Fruit fly (Drosophila melanogaster) whole organism, embryonic: ENCODE data around the gene Tom70.

Experiments used
- CG11560 ChIP-seq: fragments of 200-800 bp; sonication (Bioruptor generic); IDR thresholded peaks from 3 replicates; pipeline ENCODE4 v1.3.6; 2022; ENCODE audit warnings: missing biosample characterization, missing genetic modification characterization
- CG12391 ChIP-seq: fragments of 200-800 bp; sonication (Bioruptor generic); optimal IDR thresholded peaks from 3 replicates; lab custom pipeline; 2018; ENCODE audit warnings: missing biosample characterization, mild to moderate bottlenecking, missing genetic modification characterization, moderate library complexity
- CG13894 ChIP-seq: fragments of 200-800 bp; sonication (Bioruptor generic); optimal IDR thresholded peaks from 3 replicates; lab custom pipeline; 2018; ENCODE audit warnings: missing biosample characterization, mild to moderate bottlenecking, missing genetic modification characterization, moderate library complexity
- CG15514 ChIP-seq: fragments of 200-800 bp; sonication (Bioruptor generic); optimal IDR thresholded peaks from 3 replicates; lab custom pipeline; 2017; ENCODE audit warnings: missing biosample characterization, missing genetic modification characterization, mild to moderate bottlenecking, moderate library complexity, missing genetic modification reagents
- CG16863 ChIP-seq: fragments of 200-800 bp; sonication (Bioruptor generic); optimal IDR thresholded peaks from 3 replicates; lab custom pipeline; 2016; ENCODE audit warnings: missing biosample characterization, missing genetic modification characterization
- CG1792 ChIP-seq: fragments of 200-800 bp; sonication (Bioruptor generic); optimal IDR thresholded peaks from 2 replicates; lab custom pipeline; 2016; ENCODE audit warnings: missing biosample characterization, missing genetic modification characterization
- CG2129 ChIP-seq: fragments of 200-800 bp; sonication (Bioruptor generic); IDR thresholded peaks from 2 replicates; pipeline ENCODE4 v1.3.6; 2022; ENCODE audit warnings: missing biosample characterization, missing genetic modification characterization; ENCODE audit not compliant: partially characterized antibody
- CG2678 ChIP-seq: fragments of 200-800 bp; sonication (Bioruptor generic); optimal IDR thresholded peaks from 3 replicates; lab custom pipeline; 2019; ENCODE audit warnings: missing biosample characterization, mild to moderate bottlenecking, missing genetic modification characterization, moderate library complexity
- CG30431 ChIP-seq: fragments of 200-800 bp; sonication (Bioruptor generic); optimal IDR thresholded peaks from 2 replicates; lab custom pipeline; 2017; ENCODE audit warnings: missing biosample characterization, missing genetic modification characterization
- CG4820 ChIP-seq: fragments of 200-800 bp; sonication (Bioruptor generic); optimal IDR thresholded peaks from 3 replicates; lab custom pipeline; 2016; ENCODE audit warnings: missing biosample characterization, missing genetic modification characterization
- CG5180 ChIP-seq: fragments of 200-800 bp; sonication (Bioruptor generic); optimal IDR thresholded peaks from 3 replicates; lab custom pipeline; 2017; ENCODE audit warnings: missing biosample characterization, missing genetic modification characterization, mild to moderate bottlenecking, moderate library complexity, missing genetic modification reagents
- CG6254 ChIP-seq: fragments of 200-800 bp; sonication (Bioruptor generic); optimal IDR thresholded peaks from 3 replicates; lab custom pipeline; 2017; ENCODE audit warnings: mild to moderate bottlenecking, missing biosample characterization, missing genetic modification reagents, missing genetic modification characterization
- CG6791 ChIP-seq: fragments of 200-800 bp; sonication (Bioruptor generic); IDR thresholded peaks from 3 replicates; pipeline ENCODE4 v1.3.6; 2022; ENCODE audit warnings: missing biosample characterization, missing genetic modification characterization; ENCODE audit not compliant: partially characterized antibody
- CG6813 ChIP-seq: fragments of 200-800 bp; sonication (Bioruptor generic); optimal IDR thresholded peaks from 2 replicates; lab custom pipeline; 2017; ENCODE audit warnings: missing biosample characterization, missing genetic modification characterization, mild to moderate bottlenecking, moderate library complexity, missing genetic modification reagents
- CG7357 ChIP-seq: fragments of 200-800 bp; sonication (Bioruptor generic); IDR thresholded peaks from 3 replicates; pipeline ENCODE4 v1.3.6; 2022; ENCODE audit warnings: missing biosample characterization, missing genetic modification characterization
- CG8924 ChIP-seq: fragments of 200-800 bp; optimal IDR thresholded peaks from 3 replicates; lab custom pipeline; 2019; ENCODE audit warnings: missing biosample characterization, mild to moderate bottlenecking, missing genetic modification characterization, moderate library complexity
- CrebB ChIP-seq: fragments of 200-800 bp; sonication (Bioruptor generic); optimal IDR thresholded peaks from 3 replicates; lab custom pipeline; 2018; ENCODE audit warnings: missing biosample characterization, mild to moderate bottlenecking, missing genetic modification characterization
- Dll ChIP-seq: fragments of 200-800 bp; sonication (Bioruptor generic); IDR thresholded peaks from 4 replicates; pipeline ENCODE4 v1.3.6; 2022; ENCODE audit warnings: missing biosample characterization, missing genetic modification characterization; ENCODE audit not compliant: partially characterized antibody
- Gug ChIP-seq: fragments of 200-800 bp; sonication (Bioruptor generic); IDR thresholded peaks from 4 replicates; pipeline ENCODE4 v1.3.6; 2022; ENCODE audit warnings: missing biosample characterization, missing genetic modification characterization
- Hr51 ChIP-seq, 2 experiments: fragments of 200-800 bp; sonication (Bioruptor generic); optimal IDR thresholded peaks; 2 replicates in 1 of 2; 3 replicates in 1 of 2; lab custom pipeline; 2016 to 2018; ENCODE audit warnings: missing biosample characterization in 2 of 2, missing genetic modification characterization in 2 of 2, mild to moderate bottlenecking in 1 of 2, moderate library complexity in 1 of 2
- Mrtf ChIP-seq: fragments of 200-800 bp; sonication (Bioruptor generic); IDR thresholded peaks from 3 replicates; pipeline ENCODE4 v1.3.6; 2022; ENCODE audit warnings: missing biosample characterization, missing genetic modification characterization
- Nf-YB ChIP-seq: fragments of 200-800 bp; sonication (Bioruptor generic); optimal IDR thresholded peaks from 3 replicates; lab custom pipeline; 2019; ENCODE audit warnings: missing biosample characterization, mild to moderate bottlenecking, missing genetic modification characterization, moderate library complexity
- Poxn ChIP-seq: fragments of 200-800 bp; sonication (Bioruptor generic); IDR thresholded peaks from 2 replicates; pipeline ENCODE4 v1.3.6; 2022; ENCODE audit warnings: missing biosample characterization, missing genetic modification characterization
- Sin3A ChIP-seq: fragments of >200 bp; optimal IDR thresholded peaks from 2 replicates; lab custom pipeline; 2018
- Six4 ChIP-seq: fragments of 200-800 bp; sonication (Bioruptor generic); optimal IDR thresholded peaks from 2 replicates; lab custom pipeline; 2016; ENCODE audit warnings: missing biosample characterization, missing genetic modification characterization
- Sox102F ChIP-seq: fragments of 200-800 bp; sonication (Bioruptor generic); optimal IDR thresholded peaks from 2 replicates; lab custom pipeline; 2018; ENCODE audit warnings: missing biosample characterization, mild to moderate bottlenecking, missing genetic modification characterization, moderate library complexity
- Spps ChIP-seq: fragments of 200-800 bp; sonication (Bioruptor generic); optimal IDR thresholded peaks from 2 replicates; lab custom pipeline; 2018; ENCODE audit warnings: missing biosample characterization, mild to moderate bottlenecking, missing genetic modification characterization
- TFAM ChIP-seq: fragments of 200-800 bp; sonication (Bioruptor generic); optimal IDR thresholded peaks from 2 replicates; lab custom pipeline; 2017; ENCODE audit warnings: missing biosample characterization, missing genetic modification characterization, inconsistent platforms
- al ChIP-seq: fragments of 200-800 bp; sonication (Bioruptor generic); IDR thresholded peaks from 2 replicates; pipeline ENCODE4 v1.3.6; 2022; ENCODE audit warnings: missing biosample characterization, missing genetic modification characterization
- aop ChIP-seq: fragments of 200-800 bp; sonication (Bioruptor generic); IDR thresholded peaks from 2 replicates; pipeline ENCODE4 v1.3.6; 2022; ENCODE audit warnings: missing biosample characterization, missing genetic modification characterization
- ase ChIP-seq: fragments of 200-800 bp; sonication (Bioruptor generic); IDR thresholded peaks from 3 replicates; pipeline ENCODE4 v1.3.6; 2022; ENCODE audit warnings: missing biosample characterization, missing genetic modification characterization
- bigmax ChIP-seq: fragments of 200-800 bp; sonication (Bioruptor generic); optimal IDR thresholded peaks from 2 replicates; lab custom pipeline; 2018; ENCODE audit warnings: missing biosample characterization, mild to moderate bottlenecking, missing genetic modification characterization
- br ChIP-seq: fragments of >200 bp; optimal IDR thresholded peaks from 2 replicates; lab custom pipeline; 2017
- chm ChIP-seq: fragments of 200-800 bp; sonication (Bioruptor generic); IDR thresholded peaks from 2 replicates; pipeline ENCODE4 v1.3.6; 2022; ENCODE audit warnings: missing biosample characterization, missing genetic modification characterization
- crc ChIP-seq: fragments of 200-800 bp; sonication (Bioruptor generic); optimal IDR thresholded peaks from 2 replicates; lab custom pipeline; 2016; ENCODE audit warnings: missing biosample characterization, missing genetic modification characterization
- crol ChIP-seq: fragments of 200-800 bp; sonication (Bioruptor generic); IDR thresholded peaks from 2 replicates; pipeline ENCODE4 v1.3.6; 2022; ENCODE audit warnings: missing biosample characterization, missing genetic modification characterization
- danr ChIP-seq: fragments of 200-800 bp; sonication (Bioruptor generic); IDR thresholded peaks from 2 replicates; pipeline ENCODE4 v1.3.6; 2022; ENCODE audit warnings: missing biosample characterization, missing genetic modification characterization
- disco-r ChIP-seq: fragments of 200-800 bp; sonication (Bioruptor generic); optimal IDR thresholded peaks from 2 replicates; lab custom pipeline; 2016; ENCODE audit warnings: missing biosample characterization, missing genetic modification characterization
- gem ChIP-seq: fragments of 200-800 bp; sonication (Bioruptor generic); optimal IDR thresholded peaks from 2 replicates; lab custom pipeline; 2019; ENCODE audit warnings: missing biosample characterization, mild to moderate bottlenecking, missing genetic modification characterization, moderate library complexity
- ham ChIP-seq: fragments of 200-800 bp; sonication (Bioruptor generic); IDR thresholded peaks from 2 replicates; pipeline ENCODE4 v1.3.6; 2022; ENCODE audit warnings: missing biosample characterization, missing genetic modification characterization
- lilli ChIP-seq: fragments of 200-800 bp; sonication (Bioruptor generic); optimal IDR thresholded peaks from 3 replicates; lab custom pipeline; 2016; ENCODE audit warnings: missing biosample characterization, missing genetic modification characterization
- luna ChIP-seq: fragments of 200-800 bp; sonication (Bioruptor generic); optimal IDR thresholded peaks from 2 replicates; lab custom pipeline; 2016; ENCODE audit warnings: missing biosample characterization, missing genetic modification characterization
- pfk ChIP-seq: fragments of 200-800 bp; sonication (Bioruptor generic); optimal IDR thresholded peaks from 2 replicates; lab custom pipeline; 2018; ENCODE audit warnings: missing biosample characterization, mild to moderate bottlenecking, missing genetic modification characterization, moderate library complexity
- pita ChIP-seq: fragments of 200-800 bp; sonication (Bioruptor generic); optimal IDR thresholded peaks from 2 replicates; lab custom pipeline; 2017; ENCODE audit warnings: missing biosample characterization, mild to moderate bottlenecking, missing genetic modification characterization
- ro ChIP-seq: fragments of 200-800 bp; sonication (Bioruptor generic); IDR thresholded peaks from 2 replicates; pipeline ENCODE4 v1.3.6; 2022; ENCODE audit warnings: missing biosample characterization, missing genetic modification characterization
- sd ChIP-seq: fragments of 200-800 bp; sonication (Bioruptor generic); optimal IDR thresholded peaks from 3 replicates; lab custom pipeline; 2018; ENCODE audit warnings: missing biosample characterization, mild to moderate bottlenecking, missing genetic modification characterization, moderate library complexity
- tll ChIP-seq, 2 experiments: fragments of 200-800 bp in 1 of 2; fragments of >200 bp in 1 of 2; sonication (Bioruptor generic) in 1 of 2; optimal IDR thresholded peaks; 2 replicates each; lab custom pipeline; 2017 to 2019; ENCODE audit warnings: missing biosample characterization in 2 of 2, missing genetic modification characterization in 2 of 2, mild to moderate bottlenecking in 1 of 2, moderate library complexity in 1 of 2
- toy ChIP-seq: fragments of 200-800 bp; sonication (Bioruptor generic); IDR thresholded peaks from 2 replicates; pipeline ENCODE4 v1.3.6; 2022; ENCODE audit warnings: missing biosample characterization, missing genetic modification characterization
- wdn ChIP-seq: fragments of 200-800 bp; sonication (Bioruptor generic); IDR thresholded peaks from 2 replicates; pipeline ENCODE4 v1.3.6; 2022; ENCODE audit warnings: missing biosample characterization, missing genetic modification characterization

The Tom70 gene

DNA sequence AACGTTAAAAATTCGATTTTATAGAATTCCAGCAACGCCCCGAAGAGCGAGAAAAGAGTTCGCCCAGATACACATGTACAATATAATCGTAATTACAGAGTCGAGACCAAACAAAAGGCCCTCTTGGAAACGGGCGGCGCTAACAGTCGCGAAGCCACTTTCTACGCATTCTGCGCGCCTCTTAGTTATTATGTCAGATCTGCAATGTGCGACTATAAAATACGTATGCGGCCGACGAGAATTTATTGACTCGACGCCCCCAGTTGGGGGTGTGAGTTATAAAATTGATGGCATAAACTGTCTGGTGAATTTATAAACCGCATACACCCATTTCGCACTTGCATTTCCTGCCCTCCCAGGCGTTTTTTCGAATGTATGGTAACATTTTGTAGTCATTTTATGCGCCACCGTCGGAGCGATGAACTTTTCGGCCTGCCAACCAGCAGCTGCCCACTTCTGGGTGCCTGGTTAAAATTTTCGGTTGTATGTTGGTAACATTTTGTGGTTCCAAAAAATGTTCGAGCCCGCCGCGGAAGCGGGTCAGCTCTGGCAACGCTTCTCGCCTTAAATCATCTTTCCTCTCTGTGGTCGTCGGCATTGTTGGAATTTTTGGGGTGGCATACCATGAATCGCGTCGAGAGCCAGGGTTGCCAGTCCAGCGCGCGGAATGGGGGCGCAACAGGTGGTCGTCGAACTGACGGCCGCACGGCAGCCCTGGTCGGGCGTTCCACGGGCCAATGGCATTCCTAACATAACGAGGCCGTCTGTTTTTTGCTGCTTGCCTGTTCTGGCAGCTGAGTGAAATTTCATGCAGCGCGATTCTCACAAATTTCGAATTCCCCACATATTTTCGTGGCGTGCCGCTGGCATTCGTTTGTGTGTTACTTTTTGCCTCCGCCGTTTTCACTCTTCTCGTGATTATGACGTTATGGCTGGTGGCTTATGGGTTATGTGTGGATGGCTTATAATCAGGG is 26.3 kb downstream of the Tom70 start (continued):
- peak; percentile 1 for TF ChIP-seq Sin3A (lab: Kevin White, UChicago)
- TF ChIP-seq chm (GFP tag; lab: Robert Waterston, UW), result no peak
- TF ChIP-seq sd, result peak; percentile 100
- TF ChIP-seq lilli (GFP tag; lab: Kevin White, UChicago), result peak; percentile 86
- TF ChIP-seq crc, result peak; percentile 17
- no peak for TF ChIP-seq br (lab: Kevin White, UChicago)
- no peak for TF ChIP-seq toy (GFP tag; lab: Robert Waterston, UW)
- TF ChIP-seq Poxn (GFP tag; lab: Robert Waterston, UW), result no peak
- no peak for TF ChIP-seq disco-r (GFP tag; lab: Kevin White, UChicago)
- peak; percentile 58 for TF ChIP-seq Six4
- TF ChIP-seq CG6813 (GFP tag; lab: Kevin White, UChicago), result peak; percentile 85
- TF ChIP-seq luna, result no peak
- peak; percentile 67 for TF ChIP-seq CG8924 (tag; lab: Kevin White, UChicago)
- TF ChIP-seq CG7357 (GFP tag; lab: Robert Waterston, UW), result peak; percentile 61; the same call in 2 of the 3 replicates
- no peak for TF ChIP-seq ham (GFP tag; lab: Robert Waterston, UW)
- TF ChIP-seq CG2678 (tag; lab: Kevin White, UChicago), result peak; percentile 71
- TF ChIP-seq CG5180 (GFP tag; lab: Kevin White, UChicago), result peak; percentile 91
- no peak for TF ChIP-seq al
- no peak for TF ChIP-seq crol
- TF ChIP-seq Sox102F (GFP tag; lab: Kevin White, UChicago), result peak; percentile 57
- no peak for TF ChIP-seq Dll (GFP tag; lab: Robert Waterston, UW)
- peak; percentile 88 for TF ChIP-seq Nf-YB (GFP tag; lab: Kevin White, UChicago)
- peak; percentile 91 for TF ChIP-seq Gug (GFP tag; lab: Robert Waterston, UW)
- TF ChIP-seq wdn, result no peak
- peak; percentile 72 to 77 for TF ChIP-seq Hr51 (GFP tag; optimal IDR thresholded peaks at IDR 0.05; lab: Kevin White, UChicago)
- TF ChIP-seq Mrtf (GFP tag; lab: Robert Waterston, UW), result no peak
- TF ChIP-seq bigmax (GFP tag; lab: Kevin White, UChicago), result peak; percentile 56
- TF ChIP-seq CG4820 (GFP tag; lab: Kevin White, UChicago), result peak; percentile 54
- TF ChIP-seq CG30431 (GFP tag; lab: Kevin White, UChicago), result peak; percentile 0
- TF ChIP-seq CG13894 (tag; lab: Kevin White, UChicago), result peak; percentile 90
- peak; percentile 65 for TF ChIP-seq gem
- TF ChIP-seq Spps, result peak; percentile 8
- TF ChIP-seq CG16863 (GFP tag; lab: Kevin White, UChicago), result peak; percentile 68
- TF ChIP-seq CG6254 (GFP tag; lab: Kevin White, UChicago), result peak; percentile 59
- no peak for TF ChIP-seq aop (GFP tag; lab: Robert Waterston, UW)
- no peak for TF ChIP-seq CG11560
- no peak for TF ChIP-seq CG6791 (GFP tag; lab: Robert Waterston, UW)
- TF ChIP-seq CG12391 (tag; lab: Kevin White, UChicago), result peak; percentile 67
- no peak for TF ChIP-seq ro (GFP tag; lab: Robert Waterston, UW)
- no peak for TF ChIP-seq CG2129 (GFP tag; lab: Robert Waterston, UW)
- TF ChIP-seq TFAM (GFP tag; lab: Kevin White, UChicago), result no peak
- peak; percentile 51 for TF ChIP-seq CG1792 (GFP tag; lab: Kevin White, UChicago)
- peak; percentile 94 for TF ChIP-seq CG15514 (GFP tag; lab: Kevin White, UChicago)
- TF ChIP-seq danr (GFP tag; lab: Robert Waterston, UW), result no peak
- peak; percentile 72 for TF ChIP-seq CrebB (tag; lab: Kevin White, UChicago)
- TF ChIP-seq pita, result no peak
- TF ChIP-seq pfk (GFP tag; lab: Kevin White, UChicago), result peak; percentile 95
- TF ChIP-seq tll (GFP tag; optimal IDR thresholded peaks at IDR 0.05; lab: Kevin White, UChicago), result peak in 1 of 2 experiments; percentile 98
- TF ChIP-seq ase, result no peak
